Worm (Caenorhabditis elegans): ENCODE data around the gene vit-6.

Gene vit-6

ce11 chrIV:8252856-8253255 lies 8.1 kb upstream of the vit-6 start (continued):
- TF ChIP-seq atf-7 (tag; optimal IDR thresholded peaks at IDR 0.05) (peak; percentile 66), egrh-3 (GFP tag; IDR thresholded peaks at IDR 0.05) (0 out of 2 replicates have a peak, but pooled peaks have one; percentile 32), sptf-2 (GFP tag; optimal IDR thresholded peaks at IDR 0.05) (peak; percentile 76), ztf-26 (tag; optimal IDR thresholded peaks at IDR 0.05) (peak; percentile 82), hlh-26 (GFP tag; conservative IDR thresholded peaks at IDR 0.05) (0 out of 2 replicates have a peak, but pooled peaks have one; percentile 22), ceh-100 (GFP tag; IDR thresholded peaks at IDR 0.05) (peak; percentile 66), F37B4.10 (GFP tag; IDR thresholded peaks at IDR 0.05) (no peak), lag-1 (GFP tag; IDR thresholded peaks at IDR 0.05) (no peak), F10E7.11 (tag; optimal IDR thresholded peaks at IDR 0.05) (peak; percentile 81), pbrm-1 (GFP tag; IDR thresholded peaks at IDR 0.05) (peak; percentile 79), F55B11.4 (tag; optimal IDR thresholded peaks at IDR 0.05; ENCODE audit: borderline replicate concordance, insufficient read depth) (no peak), lin-35 (GFP tag; optimal IDR thresholded peaks at IDR 0.05) (peak in 1 of 3 experiments; percentile 75), snpc-1.3 (tag; optimal IDR thresholded peaks at IDR 0.05; ENCODE audit: insufficient read depth) (peak; percentile 89), fkh-3 (tag; optimal IDR thresholded peaks at IDR 0.05) (peak; percentile 83), athp-1 (tag; optimal IDR thresholded peaks at IDR 0.05) (peak; percentile 86), F57A8.1 (GFP tag; optimal IDR thresholded peaks at IDR 0.05) (peak; percentile 75), aptf-3 (GFP tag; IDR thresholded peaks at IDR 0.05) (no peak; the same call in 1 of the 2 replicates), ztf-28 (GFP tag; IDR thresholded peaks at IDR 0.05) (peak; percentile 67; the same call in 1 of the 2 replicates), egl-18 (GFP tag; IDR thresholded peaks at IDR 0.05) (no peak), sdz-38 (tag; optimal IDR thresholded peaks at IDR 0.05) (no peak), ztf-3 (GFP tag; optimal IDR thresholded peaks at IDR 0.05) (no peak), ztf-18 (tag; optimal IDR thresholded peaks at IDR 0.05) (peak; percentile 80), Y67H2A.10 (GFP tag; conservative IDR thresholded peaks at IDR 0.05) (0 out of 2 replicates have a peak, but pooled peaks have one; percentile 15), cebp-1 (GFP tag; IDR thresholded peaks at IDR 0.05) (no peak), cebp-1 (tag; optimal IDR thresholded peaks at IDR 0.05) (peak; percentile 80), nhr-80 (tag; optimal IDR thresholded peaks at IDR 0.05) (peak; percentile 53), chd-7 (tag; optimal IDR thresholded peaks at IDR 0.05) (no peak), B0336.3 (GFP tag; IDR thresholded peaks at IDR 0.05) (peak; percentile 50; the same call in 1 of the 2 replicates), snpc-1.1 (tag; optimal IDR thresholded peaks at IDR 0.05; ENCODE audit: insufficient read depth) (peak; percentile 72), somi-1 (GFP tag; optimal IDR thresholded peaks at IDR 0.05) (peak; percentile 68), ceh-79 (tag; optimal IDR thresholded peaks at IDR 0.05) (peak; percentile 75), him-1 (tag; optimal IDR thresholded peaks at IDR 0.05) (peak; percentile 98), F33H1.4 (GFP tag; IDR thresholded peaks at IDR 0.05) (peak; percentile 49), Y56A3A.18 (GFP tag; IDR thresholded peaks at IDR 0.05) (peak; percentile 67; the same call in 1 of the 2 replicates), ama-1 (optimal IDR thresholded peaks at IDR 0.05) (no peak), ama-1 (GFP tag; optimal IDR thresholded peaks at IDR 0.05) (peak; percentile 69 to 96), ceh-40 (GFP tag; IDR thresholded peaks at IDR 0.05) (peak; percentile 91; the same call in 1 of the 2 replicates), lin-26 (GFP tag; IDR thresholded peaks at IDR 0.05) (peak; percentile 97)

DNA sequence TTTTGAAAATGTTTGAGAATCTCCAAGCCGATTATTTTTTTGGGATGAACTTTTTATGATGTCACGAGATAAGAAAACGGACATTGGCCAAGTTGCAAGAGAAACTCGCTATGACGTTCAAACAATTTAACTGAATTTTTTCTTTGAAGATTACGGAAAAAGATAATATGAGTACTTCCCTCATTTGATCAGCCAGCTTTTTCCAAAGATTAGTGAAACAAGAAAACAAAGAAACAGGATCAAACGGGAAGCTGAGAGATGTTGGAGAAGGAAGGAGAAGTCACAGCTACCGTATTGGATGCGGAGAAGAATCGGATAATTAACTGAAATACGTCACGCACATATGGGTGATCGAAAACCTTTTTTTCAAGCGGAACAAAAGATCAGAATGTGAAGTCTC lies 6.8 kb upstream of the vit-6 start:
- TF ChIP-seq akir-1 (GFP tag; optimal IDR thresholded peaks at IDR 0.05) (no peak), gei-17 (GFP tag; optimal IDR thresholded peaks at IDR 0.05) (no peak), ztf-6 (GFP tag; IDR thresholded peaks at IDR 0.05) (no peak), repo-1 (tag; optimal IDR thresholded peaks at IDR 0.05) (no peak), hlh-12 (tag; optimal IDR thresholded peaks at IDR 0.05) (no peak), tlf-1 (GFP tag; optimal IDR thresholded peaks at IDR 0.05) (no peak), F57C9.4 (tag; optimal IDR thresholded peaks at IDR 0.05) (no peak), snpc-1.3 (tag; optimal IDR thresholded peaks at IDR 0.05; ENCODE audit: insufficient read depth) (no peak), ceh-27 (GFP tag; optimal IDR thresholded peaks at IDR 0.05) (no peak), B0336.3 (GFP tag; IDR thresholded peaks at IDR 0.05) (no peak), D2030.7 (GFP tag; IDR thresholded peaks at IDR 0.05) (no peak), pbrm-1 (GFP tag; IDR thresholded peaks at IDR 0.05) (no peak), F22D6.2 (tag; optimal IDR thresholded peaks at IDR 0.05) (no peak), xnd-1 (tag; optimal IDR thresholded peaks at IDR 0.05) (no peak), bed-1 (GFP tag; IDR thresholded peaks at IDR 0.05) (no peak), fkh-3 (tag; optimal IDR thresholded peaks at IDR 0.05) (no peak), lin-35 (GFP tag; optimal IDR thresholded peaks at IDR 0.05) (no peak)

All from whole organism, young adult.